Worm (Caenorhabditis elegans) whole organism, late embryonic: Measurements from ENCODE around the gene cyp-34A2.

Experiments
- C38D4.7 ChIP-seq: fragments of 200-800 bp; sonication (Bioruptor generic); optimal IDR thresholded peaks from 2 replicates; lab custom pipeline; 2018; ENCODE audit warnings: mild to moderate bottlenecking, missing genetic modification characterization, moderate library complexity, missing compliant biosample characterization
- K02D7.2 ChIP-seq: sonication (generic microtip); optimal IDR thresholded peaks from 2 replicates; lab custom pipeline; 2017; ENCODE audit warnings: mild to moderate bottlenecking, missing genetic modification characterization, missing compliant biosample characterization
- ahr-1 ChIP-seq: sonication (generic microtip); optimal IDR thresholded peaks from 2 replicates; lab custom pipeline; 2016; ENCODE audit warnings: missing genetic modification characterization, missing compliant biosample characterization
- ama-1 ChIP-seq: fragments of 150-350 bp; optimal IDR thresholded peaks from 2 replicates; lab custom pipeline; 2014
- ceh-2 ChIP-seq: sonication (generic microtip); optimal IDR thresholded peaks from 2 replicates; lab custom pipeline; 2016; ENCODE audit warnings: missing genotype, missing genetic modification characterization, missing compliant biosample characterization
- ceh-22 ChIP-seq: sonication (generic microtip); optimal IDR thresholded peaks from 2 replicates; lab custom pipeline; 2017; ENCODE audit warnings: missing biosample characterization, missing genetic modification characterization
- ceh-30 ChIP-seq: fragments of 150-350 bp; optimal IDR thresholded peaks from 2 replicates; lab custom pipeline; 2014; ENCODE audit warnings: missing biosample characterization, missing genetic modification characterization
- ceh-34 ChIP-seq: sonication (generic microtip); optimal IDR thresholded peaks from 2 replicates; lab custom pipeline; 2016; ENCODE audit warnings: mild to moderate bottlenecking, missing genetic modification characterization, missing compliant biosample characterization
- ceh-45 ChIP-seq: fragments of 200-800 bp; sonication (Bioruptor generic); IDR thresholded peaks from 2 replicates; pipeline ENCODE4 v1.3.6; 2022; ENCODE audit warnings: missing genetic modification reagents, missing genetic modification characterization, missing compliant biosample characterization
- ceh-48 ChIP-seq: sonication (generic microtip); optimal IDR thresholded peaks from 2 replicates; lab custom pipeline; 2016; ENCODE audit warnings: missing genetic modification characterization, inconsistent platforms, missing compliant biosample characterization
- ceh-6 ChIP-seq: fragments of 200-800 bp; sonication (Bioruptor generic); optimal IDR thresholded peaks from 2 replicates; lab custom pipeline; 2018; ENCODE audit warnings: mild to moderate bottlenecking, missing genetic modification characterization, missing compliant biosample characterization
- ceh-9 ChIP-seq: sonication (generic microtip); optimal IDR thresholded peaks from 2 replicates; lab custom pipeline; 2016; ENCODE audit warnings: mild to moderate bottlenecking, missing genetic modification characterization, inconsistent platforms, missing compliant biosample characterization
- dve-1 ChIP-seq: sonication (generic microtip); optimal IDR thresholded peaks from 2 replicates; lab custom pipeline; 2017; ENCODE audit warnings: antibody characterized with exemption, mild to moderate bottlenecking, missing genetic modification characterization, missing compliant biosample characterization
- elt-2 ChIP-seq: sonication (generic microtip); optimal IDR thresholded peaks from 2 replicates; lab custom pipeline; 2016; ENCODE audit warnings: missing genetic modification reagents, missing genetic modification characterization, missing compliant biosample characterization
- elt-4 ChIP-seq: sonication (generic microtip); optimal IDR thresholded peaks from 2 replicates; lab custom pipeline; 2016; ENCODE audit warnings: missing genetic modification characterization, missing compliant biosample characterization
- eyg-1 ChIP-seq: sonication (generic microtip); optimal IDR thresholded peaks from 2 replicates; lab custom pipeline; 2016; ENCODE audit warnings: missing genotype, missing genetic modification characterization, missing compliant biosample characterization
- fkh-6 ChIP-seq: sonication (generic microtip); optimal IDR thresholded peaks from 2 replicates; lab custom pipeline; 2016; ENCODE audit warnings: missing genetic modification characterization, missing compliant biosample characterization
- hlh-13 ChIP-seq: fragments of 200-800 bp; sonication (Bioruptor generic); optimal IDR thresholded peaks from 2 replicates; lab custom pipeline; 2018; ENCODE audit warnings: mild to moderate bottlenecking, missing genetic modification characterization, missing compliant biosample characterization
- hlh-30 ChIP-seq: sonication (generic microtip); optimal IDR thresholded peaks from 2 replicates; lab custom pipeline; 2017; ENCODE audit warnings: antibody characterized with exemption, missing genetic modification characterization, missing compliant biosample characterization; ENCODE audit not compliant: insufficient read depth
- hlh-6 ChIP-seq: sonication (generic microtip); optimal IDR thresholded peaks from 2 replicates; lab custom pipeline; 2016; ENCODE audit warnings: missing genotype, missing genetic modification characterization, missing compliant biosample characterization
- lim-6 ChIP-seq: sonication (generic microtip); optimal IDR thresholded peaks from 2 replicates; lab custom pipeline; 2016; ENCODE audit warnings: missing genetic modification characterization, missing compliant biosample characterization
- lin-11 ChIP-seq: fragments of 200-800 bp; sonication (Bioruptor generic); optimal IDR thresholded peaks from 2 replicates; lab custom pipeline; 2018; ENCODE audit warnings: mild to moderate bottlenecking, missing genetic modification characterization, missing compliant biosample characterization
- nhr-232 ChIP-seq: sonication (generic microtip); optimal IDR thresholded peaks from 2 replicates; lab custom pipeline; 2016; ENCODE audit warnings: missing genetic modification characterization, missing compliant biosample characterization
- pax-1 ChIP-seq: fragments of 150-350 bp; optimal IDR thresholded peaks from 2 replicates; lab custom pipeline; 2014; ENCODE audit warnings: missing biosample characterization, missing genetic modification characterization
- pha-4 ChIP-seq: fragments of 150-350 bp; optimal IDR thresholded peaks from 2 replicates; lab custom pipeline; 2018; ENCODE audit warnings: missing biosample characterization, missing genetic modification reagents, missing genetic modification characterization
- sox-2 ChIP-seq: fragments of 200-800 bp; sonication (Bioruptor generic); IDR thresholded peaks from 2 replicates; pipeline ENCODE4 v1.3.6; 2022; ENCODE audit warnings: missing genetic modification reagents, missing genetic modification characterization, missing compliant biosample characterization
- tbx-2 ChIP-seq: sonication (generic microtip); optimal IDR thresholded peaks from 2 replicates; lab custom pipeline; 2016; ENCODE audit warnings: missing genetic modification characterization, missing compliant biosample characterization
- ttx-3 ChIP-seq: sonication (generic microtip); optimal IDR thresholded peaks from 2 replicates; lab custom pipeline; 2016; ENCODE audit warnings: missing genetic modification reagents, missing genetic modification characterization, missing compliant biosample characterization
- unc-3 ChIP-seq, 2 experiments: fragments of 200-800 bp in 1 of 2; sonication (Bioruptor generic) in 1 of 2; sonication (generic microtip) in 1 of 2; conservative IDR thresholded peaks in 1 of 2; optimal IDR thresholded peaks in 1 of 2; 2 replicates each; pipeline versions ENCODE4 v1.3.6 to Lab custom; 2016 to 2022; ENCODE audit warnings: missing compliant biosample characterization in 2 of 2, missing genetic modification characterization in 2 of 2, missing genetic modification reagents in 1 of 2

Gene cyp-34A2

DNA sequence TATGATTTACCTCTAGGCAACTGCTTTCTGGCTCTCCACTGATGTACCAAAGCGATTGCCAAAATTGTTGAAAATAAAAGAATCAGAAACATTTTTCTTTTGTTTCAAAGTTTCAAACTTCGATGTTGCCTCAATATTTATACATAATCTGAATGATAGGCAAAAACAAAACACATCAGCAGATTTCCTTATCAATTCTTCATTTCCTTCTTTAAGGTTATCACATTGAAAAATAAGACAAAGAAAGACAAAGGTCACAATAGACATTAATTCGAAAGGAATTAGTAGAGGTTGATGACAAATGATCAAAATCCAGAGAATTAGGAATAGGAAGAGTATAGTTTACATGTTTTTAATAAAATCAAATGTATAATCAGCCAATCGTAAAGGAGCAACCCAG lies at the start of gene cyp-34A2:
Gene cyp-34A2, minus strand, starts transcription at position 101 of the 400 bp plus-strand sequence.
- TF ChIP-seq ceh-9 (no peak), eyg-1 (tag; lab: Kevin White, UChicago) (no peak), hlh-30 (tag; lab: Kevin White, UChicago) (no peak), fkh-6 (no peak)
- TF ChIP-seq, all 69 proteins: peak for 0

DNA sequence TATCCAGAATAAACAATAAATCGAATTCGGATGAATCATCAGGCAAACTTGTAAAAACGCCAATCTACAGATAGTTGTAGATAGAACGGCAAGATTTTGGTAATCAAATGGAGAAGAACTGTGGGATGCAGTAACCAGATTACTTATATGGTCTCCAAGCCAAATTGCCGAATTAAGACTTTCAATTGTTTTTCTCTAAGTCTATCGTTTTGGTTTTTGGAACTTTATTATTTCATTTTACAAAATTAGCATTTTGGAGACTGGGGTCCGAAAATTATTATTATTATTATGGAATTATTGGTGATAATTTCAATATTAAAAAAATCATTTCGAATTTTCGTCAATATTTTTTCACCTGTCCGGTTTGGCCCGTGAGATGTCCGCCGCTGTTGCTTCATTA lies 48.5 kb upstream of the cyp-34A2 start, which contains the start of gene clec-228:
Gene clec-228, minus strand, starts transcription at position 101 of the 400 bp plus-strand sequence.
- no peak for TF ChIP-seq hlh-6 (tag; lab: Kevin White, UChicago)
- no peak for TF ChIP-seq ceh-30 (tag; lab: Kevin White, UChicago)
- no peak for TF ChIP-seq dve-1 (tag; lab: Kevin White, UChicago)
- TF ChIP-seq lin-11: no peak
- TF ChIP-seq K02D7.2 (tag; lab: Kevin White, UChicago): no peak

DNA sequence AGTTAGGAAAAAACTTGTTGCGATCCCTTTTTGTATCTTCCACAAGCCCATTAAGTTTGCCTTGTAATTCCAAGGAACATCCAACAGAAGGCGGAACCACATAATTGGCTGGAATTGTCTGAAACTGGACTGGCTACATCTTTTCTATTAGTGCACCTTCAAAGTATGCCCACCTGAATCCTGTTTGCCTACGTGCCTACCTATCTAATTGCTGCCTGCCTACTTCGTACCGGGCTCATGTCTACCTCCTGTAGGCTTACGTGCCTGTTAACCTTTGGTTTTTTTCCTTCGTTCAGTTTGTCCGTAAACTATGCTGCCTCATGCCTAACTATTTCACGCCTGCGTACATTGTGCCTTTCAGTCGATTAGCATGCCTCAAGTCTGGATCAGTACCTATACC lies 46.5 kb upstream of the cyp-34A2 start, which contains the start of gene wrt-7:
Gene wrt-7, minus strand, starts transcription at position 101 of the 400 bp plus-strand sequence.
- TF ChIP-seq unc-3 (GFP tag; conservative IDR thresholded peaks at IDR 0.05; lab: Robert Waterston, UW) (no peak), unc-3 (tag; optimal IDR thresholded peaks at IDR 0.05; lab: Kevin White, UChicago) (no peak), pha-4 (no peak), ahr-1 (no peak), ama-1 (no peak), tbx-2 (tag; lab: Kevin White, UChicago) (no peak), nhr-232 (tag; lab: Kevin White, UChicago) (no peak), pax-1 (tag; lab: Kevin White, UChicago) (no peak), ttx-3 (no peak)

DNA sequence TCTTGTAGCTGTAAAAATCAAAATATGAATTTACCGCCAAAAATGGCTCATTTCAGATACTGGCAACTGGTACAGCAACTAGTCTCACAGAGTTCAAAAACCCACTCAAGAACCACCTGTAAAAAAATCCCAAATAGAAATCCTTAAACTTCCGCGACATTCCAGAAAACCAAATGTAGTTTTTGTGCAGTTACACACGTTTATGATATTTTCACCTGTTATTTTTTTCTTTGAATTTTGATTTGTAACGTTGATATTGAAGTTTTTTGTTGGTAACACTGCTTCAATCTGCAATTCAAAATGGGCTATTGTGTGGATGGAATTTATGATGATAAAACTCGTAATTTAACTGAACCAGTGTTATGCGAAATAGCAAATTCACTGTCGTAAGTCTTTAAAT lies 42.0 kb upstream of the cyp-34A2 start, which contains the start of gene srw-113:
Gene srw-113, plus strand, starts transcription at position 301 of the 400 bp plus-strand sequence.
- TF ChIP-seq nhr-232 (tag; lab: Kevin White, UChicago) (no peak), ceh-6 (no peak)

DNA sequence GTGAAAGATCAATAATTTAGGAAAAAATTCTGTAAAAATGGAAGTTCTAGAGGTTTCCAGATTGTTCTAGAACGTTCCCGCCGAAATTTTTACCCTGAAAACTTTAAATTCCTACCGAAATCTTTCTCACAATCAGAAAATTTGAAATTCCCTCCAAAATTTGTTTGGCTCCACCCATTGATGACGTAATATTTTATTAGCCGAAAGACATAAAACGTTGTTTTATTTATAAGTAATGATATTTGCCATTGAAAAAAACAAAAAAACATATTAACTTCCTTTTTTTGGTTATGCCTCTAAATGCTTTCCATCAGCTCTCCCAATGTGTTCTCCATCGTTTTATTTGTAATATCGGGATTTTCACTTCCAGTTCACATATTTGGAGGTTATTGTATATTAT lies 39.4 kb upstream of the cyp-34A2 start, which contains the start of gene srh-295:
Gene srh-295, plus strand, starts transcription at position 301 of the 400 bp plus-strand sequence.
- no peak for TF ChIP-seq ceh-45 (GFP tag; lab: Robert Waterston, UW)
- no peak for TF ChIP-seq lim-6
- TF ChIP-seq ceh-48 (tag; lab: Kevin White, UChicago): no peak
- TF ChIP-seq elt-4 (tag; lab: Kevin White, UChicago): no peak
- TF ChIP-seq sox-2 (GFP tag; lab: Robert Waterston, UW): no peak
- no peak for TF ChIP-seq C38D4.7 (GFP tag; lab: Kevin White, UChicago)
- TF ChIP-seq unc-3 (GFP tag; conservative IDR thresholded peaks at IDR 0.05; lab: Robert Waterston, UW): no peak
- no peak for TF ChIP-seq unc-3 (tag; optimal IDR thresholded peaks at IDR 0.05; lab: Kevin White, UChicago)
- no peak for TF ChIP-seq ceh-34 (tag; lab: Kevin White, UChicago)
- no peak for TF ChIP-seq eyg-1 (tag; lab: Kevin White, UChicago)
- no peak for TF ChIP-seq ceh-2 (tag; lab: Kevin White, UChicago)

DNA sequence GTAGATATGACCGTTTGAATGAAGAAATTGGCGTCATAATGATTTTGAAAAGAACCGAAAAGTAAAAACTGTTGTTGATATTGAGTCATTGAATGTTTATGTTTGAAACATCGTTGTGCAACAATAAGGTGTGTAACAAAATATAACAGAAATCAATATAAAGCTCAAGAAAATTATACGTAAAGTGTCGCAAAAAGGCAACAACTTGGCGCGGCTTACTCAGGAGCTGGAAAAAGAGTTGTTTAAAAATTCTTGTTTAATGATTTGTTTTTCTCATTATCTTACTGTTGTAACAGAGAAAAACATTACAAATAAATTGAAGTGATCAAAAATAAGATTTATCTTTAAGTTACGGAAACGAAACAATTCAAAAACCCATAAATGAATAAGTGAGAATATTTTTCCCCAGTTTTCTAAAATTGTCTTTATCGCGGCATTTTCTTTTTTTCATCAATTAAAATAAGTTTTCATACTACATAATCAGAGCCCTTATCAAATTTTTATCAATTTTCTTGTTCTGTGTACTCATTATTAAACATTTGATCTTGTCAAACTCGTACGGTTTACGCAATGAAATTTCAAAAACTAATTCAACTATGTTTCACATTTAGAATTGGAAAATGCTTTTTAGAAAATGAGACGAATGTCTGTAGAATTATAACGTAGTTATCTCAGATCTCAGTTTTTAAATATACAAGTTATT lies 37.0 kb upstream of the cyp-34A2 start, which contains the start of gene ZK1037.6:
Gene ZK1037.6, minus strand, starts transcription at position 51 of the 703 bp plus-strand sequence.
- TF ChIP-seq ceh-30 (tag; lab: Kevin White, UChicago): no peak
- no peak for TF ChIP-seq elt-2 (tag; lab: Kevin White, UChicago)
- no peak for TF ChIP-seq ahr-1
- TF ChIP-seq ceh-22 (tag; lab: Kevin White, UChicago): no peak
- no peak for TF ChIP-seq hlh-13
- TF ChIP-seq, all 69 proteins: peak for 0
